Worm (Caenorhabditis elegans) whole organism, L1 larva: ENCODE data around the gene ndua-12.

ENCODE experiments used
- F16B12.6 ChIP-seq: fragments of 150-350 bp; optimal IDR thresholded peaks from 2 replicates; lab custom pipeline; 2014; ENCODE audit warnings: missing biosample characterization, missing genetic modification characterization
- Y116A8C.19 ChIP-seq: sonication (generic microtip); optimal IDR thresholded peaks from 2 replicates; lab custom pipeline; 2016; ENCODE audit warnings: missing compliant biosample characterization, missing genetic modification characterization, borderline replicate concordance
- blmp-1 ChIP-seq: fragments of 150-350 bp; optimal IDR thresholded peaks from 2 replicates; lab custom pipeline; 2014; ENCODE audit warnings: missing biosample characterization, missing genetic modification characterization
- ceh-63 ChIP-seq: fragments of 200-800 bp; sonication (Bioruptor generic); optimal IDR thresholded peaks from 2 replicates; lab custom pipeline; 2018; ENCODE audit warnings: mild to moderate bottlenecking, missing genetic modification characterization, missing compliant biosample characterization
- ceh-8 ChIP-seq: fragments of 200-800 bp; sonication (Bioruptor generic); optimal IDR thresholded peaks from 2 replicates; lab custom pipeline; 2018; ENCODE audit warnings: mild to moderate bottlenecking, missing genetic modification characterization, moderate library complexity, missing compliant biosample characterization
- ceh-88 ChIP-seq: fragments of 200-800 bp; sonication (Bioruptor generic); IDR thresholded peaks from 2 replicates; pipeline ENCODE4 v1.3.6; 2022; ENCODE audit warnings: missing genetic modification characterization, missing compliant biosample characterization
- ceh-90 ChIP-seq: sonication (generic microtip); optimal IDR thresholded peaks from 2 replicates; lab custom pipeline; 2016; ENCODE audit warnings: missing genetic modification characterization, missing compliant biosample characterization
- efl-1 ChIP-seq, 4 experiments: fragments of 150-350 bp; optimal IDR thresholded peaks in 3 of 4; peaks in 1 of 4; 1 replicate in 1 of 4; 2 replicates in 3 of 4; lab custom pipeline; 2014; ENCODE audit warnings: missing biosample characterization in 2 of 4, missing genetic modification characterization in 2 of 4, missing genetic modification reagents in 2 of 4
- efl-3 ChIP-seq: fragments of 200-800 bp; sonication (Bioruptor generic); optimal IDR thresholded peaks from 2 replicates; lab custom pipeline; 2018; ENCODE audit warnings: mild to moderate bottlenecking, missing genetic modification characterization, missing compliant biosample characterization
- ets-5 ChIP-seq: fragments of 200-800 bp; sonication (Bioruptor generic); IDR thresholded peaks from 2 replicates; pipeline ENCODE4 v1.3.6; 2022; ENCODE audit warnings: missing genetic modification characterization, missing compliant biosample characterization
- fkh-10 ChIP-seq: sonication (generic microtip); optimal IDR thresholded peaks from 2 replicates; lab custom pipeline; 2017; ENCODE audit warnings: missing biosample characterization, missing genetic modification reagents, missing genetic modification characterization
- fkh-4 ChIP-seq: sonication (generic microtip); optimal IDR thresholded peaks from 2 replicates; lab custom pipeline; 2016; ENCODE audit warnings: missing compliant biosample characterization, missing genetic modification characterization, borderline replicate concordance
- fkh-8 ChIP-seq: sonication (generic microtip); optimal IDR thresholded peaks from 2 replicates; lab custom pipeline; 2016; ENCODE audit warnings: mild to moderate bottlenecking, missing genetic modification characterization, missing compliant biosample characterization
- grh-1 ChIP-seq: fragments of 200-800 bp; sonication (Bioruptor generic); IDR thresholded peaks from 2 replicates; pipeline ENCODE4 v1.3.6; 2022; ENCODE audit warnings: missing genetic modification reagents, missing genetic modification characterization, missing compliant biosample characterization
- hlh-17 ChIP-seq: fragments of 200-800 bp; sonication (Bioruptor generic); optimal IDR thresholded peaks from 2 replicates; lab custom pipeline; 2018; ENCODE audit warnings: missing genetic modification characterization, mild to moderate bottlenecking, missing compliant biosample characterization, moderate library complexity, borderline replicate concordance
- hpl-2 ChIP-seq: fragments of 150-350 bp; optimal IDR thresholded peaks from 2 replicates; lab custom pipeline; 2014; ENCODE audit warnings: missing biosample characterization, missing genetic modification reagents, missing genetic modification characterization
- irx-1 ChIP-seq: sonication (generic microtip); optimal IDR thresholded peaks from 2 replicates; lab custom pipeline; 2016; ENCODE audit warnings: missing genetic modification characterization, missing compliant biosample characterization
- lin-13 ChIP-seq: fragments of 150-350 bp; optimal IDR thresholded peaks from 2 replicates; lab custom pipeline; 2014; ENCODE audit warnings: missing biosample characterization, missing genetic modification reagents, missing genetic modification characterization
- lin-35 ChIP-seq, 2 experiments: fragments of 150-350 bp; optimal IDR thresholded peaks; 2 replicates each; lab custom pipeline; 2014; ENCODE audit warnings: missing biosample characterization in 2 of 2, missing genetic modification characterization in 2 of 2, missing genetic modification reagents in 2 of 2
- lin-39 ChIP-seq: fragments of 150-350 bp; optimal IDR thresholded peaks from 2 replicates; lab custom pipeline; 2014; ENCODE audit warnings: missing biosample characterization, missing genetic modification reagents, missing genetic modification characterization
- lsy-2 ChIP-seq, 2 experiments: fragments of 150-350 bp; optimal IDR thresholded peaks; 2 replicates each; lab custom pipeline; 2014; ENCODE audit warnings: missing biosample characterization in 2 of 2, missing genetic modification characterization in 2 of 2
- mab-9 ChIP-seq: fragments of 200-800 bp; sonication (Bioruptor generic); IDR thresholded peaks from 2 replicates; pipeline ENCODE4 v1.3.6; 2022; ENCODE audit warnings: missing genetic modification reagents, missing genetic modification characterization, missing compliant biosample characterization
- mep-1 ChIP-seq: fragments of 150-350 bp; optimal IDR thresholded peaks from 2 replicates; lab custom pipeline; 2014; ENCODE audit warnings: missing biosample characterization, missing genetic modification characterization
- nhr-11 ChIP-seq: fragments of 150-350 bp; optimal IDR thresholded peaks from 2 replicates; lab custom pipeline; 2014; ENCODE audit warnings: missing biosample characterization, missing genetic modification characterization
- nhr-19 ChIP-seq: fragments of 200-800 bp; sonication (Bioruptor generic); conservative IDR thresholded peaks from 2 replicates; pipeline ENCODE4 v1.3.6; 2022; ENCODE audit warnings: missing genetic modification characterization, missing compliant biosample characterization
- nhr-237 ChIP-seq: fragments of 150-350 bp; optimal IDR thresholded peaks from 2 replicates; lab custom pipeline; 2014; ENCODE audit warnings: missing biosample characterization, missing genetic modification characterization
- nhr-77 ChIP-seq: fragments of 150-350 bp; optimal IDR thresholded peaks from 2 replicates; lab custom pipeline; 2014; ENCODE audit warnings: missing biosample characterization, missing genetic modification characterization
- nhr-84 ChIP-seq: sonication (generic microtip); optimal IDR thresholded peaks from 2 replicates; lab custom pipeline; 2017; ENCODE audit warnings: missing biosample characterization, missing genetic modification characterization
- nhr-85 ChIP-seq: sonication (generic microtip); peaks from one replicate; lab custom pipeline; 2016; ENCODE audit warnings: missing genetic modification characterization, inconsistent platforms, missing compliant biosample characterization
- pag-3 ChIP-seq: sonication (generic microtip); optimal IDR thresholded peaks from 2 replicates; lab custom pipeline; 2017; ENCODE audit warnings: missing genetic modification characterization, mild to moderate bottlenecking, missing compliant biosample characterization, antibody characterized with exemption, borderline replicate concordance; ENCODE audit not compliant: insufficient read depth
- pqm-1 ChIP-seq: sonication (generic microtip); optimal IDR thresholded peaks from 3 replicates; lab custom pipeline; 2017; ENCODE audit warnings: missing biosample characterization, missing genetic modification characterization
- rnt-1 ChIP-seq: sonication (generic microtip); optimal IDR thresholded peaks from 2 replicates; lab custom pipeline; 2016; ENCODE audit warnings: mild to moderate bottlenecking, missing genetic modification characterization, moderate library complexity, missing compliant biosample characterization
- snpc-4 ChIP-seq: fragments of 150-350 bp; optimal IDR thresholded peaks from 2 replicates; lab custom pipeline; 2014; ENCODE audit warnings: missing biosample characterization, missing genetic modification characterization
- sox-4 ChIP-seq: sonication (generic microtip); optimal IDR thresholded peaks from 2 replicates; lab custom pipeline; 2016; ENCODE audit warnings: missing genetic modification characterization, missing compliant biosample characterization
- sptf-1 ChIP-seq: fragments of 150-350 bp; optimal IDR thresholded peaks from 2 replicates; lab custom pipeline; 2014; ENCODE audit warnings: missing biosample characterization, missing genetic modification characterization
- sup-37 ChIP-seq: fragments of 200-800 bp; sonication (Bioruptor generic); optimal IDR thresholded peaks from 2 replicates; lab custom pipeline; 2018; ENCODE audit warnings: mild to moderate bottlenecking, missing genetic modification characterization, missing compliant biosample characterization
- swsn-7 ChIP-seq: sonication (generic microtip); optimal IDR thresholded peaks from 2 replicates; lab custom pipeline; 2016; ENCODE audit warnings: missing genetic modification characterization, missing compliant biosample characterization
- tbx-2 ChIP-seq: sonication (generic microtip); optimal IDR thresholded peaks from 2 replicates; lab custom pipeline; 2016; ENCODE audit warnings: missing genetic modification characterization, missing compliant biosample characterization
- unc-62 ChIP-seq: fragments of 150-350 bp; optimal IDR thresholded peaks from 2 replicates; lab custom pipeline; 2014; ENCODE audit warnings: missing biosample characterization, missing genetic modification reagents, missing genetic modification characterization
- unc-86 ChIP-seq: sonication (generic microtip); optimal IDR thresholded peaks from 2 replicates; lab custom pipeline; 2016; ENCODE audit warnings: missing genetic modification characterization, missing compliant biosample characterization
- ztf-11 ChIP-seq, 2 experiments: sonication (generic microtip); optimal IDR thresholded peaks; 2 replicates each; lab custom pipeline; 2016 to 2017; ENCODE audit warnings: missing genetic modification characterization in 2 of 2, missing biosample characterization in 1 of 2, missing compliant biosample characterization in 1 of 2
- ztf-4 ChIP-seq: fragments of 150-350 bp; optimal IDR thresholded peaks from 2 replicates; lab custom pipeline; 2014; ENCODE audit warnings: missing biosample characterization, missing genetic modification characterization

Gene ndua-12

ce11 chrIV:2708329-2708965 lies 11.2 kb downstream of the ndua-12 start (continued):
- TF ChIP-seq unc-86 (tag; lab: Kevin White, UChicago) (peak; percentile 94), fkh-4 (tag; lab: Kevin White, UChicago) (peak; percentile 10), nhr-19 (peak; percentile 87), ets-5 (GFP tag; lab: Robert Waterston, UW) (no peak), nhr-77 (tag; lab: Kevin White, UChicago) (peak; percentile 62), F16B12.6 (tag; lab: Kevin White, UChicago) (peak; percentile 62), mep-1 (peak; percentile 77), sup-37 (GFP tag; lab: Kevin White, UChicago) (no peak), pag-3 (tag; lab: Kevin White, UChicago) (no peak), tbx-2 (tag; lab: Kevin White, UChicago) (peak; percentile 92), mab-9 (GFP tag; lab: Robert Waterston, UW) (peak; percentile 87), unc-62 (GFP tag; lab: Kevin White, UChicago) (no peak), Y116A8C.19 (tag; lab: Kevin White, UChicago) (no peak), swsn-7 (tag; lab: Kevin White, UChicago) (peak; percentile 92), irx-1 (peak; percentile 74), ceh-8 (GFP tag; lab: Kevin White, UChicago) (peak; percentile 34), nhr-84 (tag; lab: Kevin White, UChicago) (no peak), lin-35 (GFP tag; optimal IDR thresholded peaks at IDR 0.05; lab: Kevin White, UChicago) (peak; percentile 77 to 86), ceh-90 (peak; percentile 46), nhr-237 (tag; lab: Kevin White, UChicago) (no peak), fkh-10 (peak; percentile 58), hlh-17 (GFP tag; lab: Kevin White, UChicago) (no peak), ceh-63 (no peak), sox-4 (tag; lab: Kevin White, UChicago) (peak; percentile 68), hpl-2 (no peak), lsy-2 (tag; optimal IDR thresholded peaks at IDR 0.05; lab: Kevin White, UChicago) (peak; percentile 86 to 90), ceh-88 (no peak), ztf-4 (tag; lab: Kevin White, UChicago) (peak; percentile 83), grh-1 (GFP tag; lab: Robert Waterston, UW) (peak; percentile 45; the same call in 1 of the 2 replicates), lin-39 (tag; lab: Kevin White, UChicago) (no peak), sptf-1 (tag; lab: Kevin White, UChicago) (no peak), efl-3 (GFP tag; lab: Kevin White, UChicago) (no peak), blmp-1 (tag; lab: Kevin White, UChicago) (no peak)

- TF ChIP-seq ceh-90, result peak; percentile 3
- no peak for TF ChIP-seq fkh-4 (tag; lab: Kevin White, UChicago)
- TF ChIP-seq, all 84 proteins: peak for 1
These were observed 12.6 kb downstream of the ndua-12 start, which contains the start of gene ubc-8 for ce11 chrIV:2707012-2707411. ubc-8 (minus strand) TSS chrIV:2707238.

- TF ChIP-seq snpc-4 (tag; lab: Kevin White, UChicago) (no peak), lin-13 (GFP tag; lab: Kevin White, UChicago) (no peak), nhr-85 (tag; lab: Kevin White, UChicago) (peak; percentile 68), pqm-1 (tag; lab: Kevin White, UChicago) (no peak), efl-1 (optimal IDR thresholded peaks at IDR 0.05; lab: Kevin White, UChicago) (no peak), efl-1 (GFP tag; optimal IDR thresholded peaks at IDR 0.05 in 1 of 2; lab: Kevin White, UChicago) (peak in 1 of 2 experiments; percentile 5), rnt-1 (tag; lab: Kevin White, UChicago) (peak; percentile 10), nhr-237 (tag; lab: Kevin White, UChicago) (no peak), ztf-11 (tag; optimal IDR thresholded peaks at IDR 0.05; lab: Kevin White, UChicago) (peak in 1 of 2 experiments; percentile 10), nhr-11 (tag; lab: Kevin White, UChicago) (no peak), ceh-90 (peak; percentile 32), hpl-2 (no peak), lin-39 (tag; lab: Kevin White, UChicago) (no peak), fkh-8 (tag; lab: Kevin White, UChicago) (no peak)
These were observed 14.0 kb downstream of the ndua-12 start for ce11 chrIV:2705675-2706074.
